Fruit fly (Drosophila melanogaster) whole organism, embryonic: ENCODE measurements around the gene CG8119.

Experiments
- Bgb ChIP-seq: fragments of 200-800 bp; sonication (Bioruptor generic); IDR thresholded peaks from 2 replicates; pipeline ENCODE4 v1.3.6; 2022; ENCODE audit warnings: missing biosample characterization, missing genetic modification characterization; ENCODE audit not compliant: partially characterized antibody
- BtbVII ChIP-seq: fragments of 200-800 bp; sonication (Bioruptor generic); optimal IDR thresholded peaks from 3 replicates; lab custom pipeline; 2017; ENCODE audit warnings: missing biosample characterization, mild to moderate bottlenecking, missing genetic modification characterization
- CG10147 ChIP-seq: fragments of 200-800 bp; sonication (Bioruptor generic); optimal IDR thresholded peaks from 2 replicates; lab custom pipeline; 2019; ENCODE audit warnings: missing biosample characterization, mild to moderate bottlenecking, missing genetic modification characterization, moderate library complexity
- CG10267 ChIP-seq: fragments of 200-800 bp; sonication (Bioruptor generic); optimal IDR thresholded peaks from 2 replicates; lab custom pipeline; 2018; ENCODE audit warnings: missing biosample characterization, mild to moderate bottlenecking, missing genetic modification characterization, moderate library complexity
- CG10366 ChIP-seq: fragments of 200-800 bp; sonication (Bioruptor generic); IDR thresholded peaks from 2 replicates; pipeline ENCODE4 v1.3.6; 2022; ENCODE audit warnings: missing biosample characterization, missing genetic modification characterization
- CG10462 ChIP-seq: fragments of 200-800 bp; sonication (Bioruptor generic); optimal IDR thresholded peaks from 2 replicates; lab custom pipeline; 2016; ENCODE audit warnings: missing biosample characterization, missing genetic modification characterization
- CG11456 ChIP-seq: fragments of 200-800 bp; sonication (Bioruptor generic); IDR thresholded peaks from 3 replicates; pipeline ENCODE4 v1.3.6; 2022; ENCODE audit warnings: missing biosample characterization, missing genetic modification characterization
- CG12219 ChIP-seq: fragments of 200-800 bp; sonication (Bioruptor generic); optimal IDR thresholded peaks from 3 replicates; lab custom pipeline; 2018; ENCODE audit warnings: missing biosample characterization, mild to moderate bottlenecking, missing genetic modification characterization
- CG12769 ChIP-seq: fragments of 200-800 bp; sonication (Bioruptor generic); optimal IDR thresholded peaks from 2 replicates; lab custom pipeline; 2019; ENCODE audit warnings: missing biosample characterization, mild to moderate bottlenecking, missing genetic modification characterization, moderate library complexity
- CG13123 ChIP-seq: fragments of 200-800 bp; sonication (Bioruptor generic); optimal IDR thresholded peaks from 2 replicates; lab custom pipeline; 2016; ENCODE audit warnings: missing biosample characterization, missing genetic modification characterization
- CG14441 ChIP-seq: fragments of 200-800 bp; sonication (Bioruptor generic); IDR thresholded peaks from 2 replicates; pipeline ENCODE4 v1.3.6; 2022; ENCODE audit warnings: missing biosample characterization, missing genetic modification characterization
- CG16863 ChIP-seq: fragments of 200-800 bp; sonication (Bioruptor generic); optimal IDR thresholded peaks from 3 replicates; lab custom pipeline; 2016; ENCODE audit warnings: missing biosample characterization, missing genetic modification characterization
- CG17361 ChIP-seq: fragments of 200-800 bp; sonication (Bioruptor generic); IDR thresholded peaks from 3 replicates; pipeline ENCODE4 v1.3.6; 2022; ENCODE audit warnings: missing biosample characterization, missing genetic modification characterization
- CG17802 ChIP-seq: fragments of 200-800 bp; sonication (Bioruptor generic); optimal IDR thresholded peaks from 2 replicates; lab custom pipeline; 2018; ENCODE audit warnings: missing biosample characterization, mild to moderate bottlenecking, missing genetic modification characterization, moderate library complexity
- CG17829 ChIP-seq: fragments of 200-800 bp; optimal IDR thresholded peaks from 2 replicates; lab custom pipeline; 2019; ENCODE audit warnings: missing biosample characterization, mild to moderate bottlenecking, missing genetic modification characterization, moderate library complexity
- CG18764 ChIP-seq: fragments of 200-800 bp; sonication (Bioruptor generic); optimal IDR thresholded peaks from 3 replicates; lab custom pipeline; 2016; ENCODE audit warnings: missing biosample characterization, missing genetic modification characterization
- CG31224 ChIP-seq: fragments of 200-800 bp; sonication (Bioruptor generic); IDR thresholded peaks from 2 replicates; pipeline ENCODE4 v1.3.6; 2022; ENCODE audit warnings: missing biosample characterization, missing genetic modification characterization
- CG3407 ChIP-seq: fragments of 200-800 bp; sonication (Bioruptor generic); optimal IDR thresholded peaks from 2 replicates; lab custom pipeline; 2018; ENCODE audit warnings: missing biosample characterization, mild to moderate bottlenecking, missing genetic modification characterization
- CG42726 ChIP-seq: fragments of 200-800 bp; sonication (Bioruptor generic); IDR thresholded peaks from 2 replicates; pipeline ENCODE4 v1.3.6; 2022; ENCODE audit warnings: missing biosample characterization, missing genetic modification characterization; ENCODE audit not compliant: partially characterized antibody
- CG5180 ChIP-seq: fragments of 200-800 bp; sonication (Bioruptor generic); optimal IDR thresholded peaks from 3 replicates; lab custom pipeline; 2017; ENCODE audit warnings: missing biosample characterization, missing genetic modification characterization, mild to moderate bottlenecking, moderate library complexity, missing genetic modification reagents
- CG7963 ChIP-seq: fragments of 200-800 bp; sonication (Bioruptor generic); IDR thresholded peaks from 3 replicates; pipeline ENCODE4 v1.3.6; 2022; ENCODE audit warnings: missing biosample characterization, missing genetic modification characterization; ENCODE audit not compliant: partially characterized antibody
- CG7987 ChIP-seq: fragments of 200-800 bp; sonication (Bioruptor generic); optimal IDR thresholded peaks from 2 replicates; lab custom pipeline; 2018; ENCODE audit warnings: missing biosample characterization, mild to moderate bottlenecking, missing genetic modification characterization, moderate library complexity
- CG8089 ChIP-seq: fragments of 200-800 bp; sonication (Bioruptor generic); optimal IDR thresholded peaks from 3 replicates; lab custom pipeline; 2016; ENCODE audit warnings: missing biosample characterization, missing genetic modification characterization
- CG8478 ChIP-seq: fragments of >200 bp; optimal IDR thresholded peaks from 2 replicates; lab custom pipeline; 2018
- CG9215 ChIP-seq: fragments of 200-800 bp; sonication (Bioruptor generic); IDR thresholded peaks from 2 replicates; pipeline ENCODE4 v1.3.6; 2022; ENCODE audit warnings: missing biosample characterization, missing genetic modification characterization
- CrebB ChIP-seq: fragments of 200-800 bp; sonication (Bioruptor generic); optimal IDR thresholded peaks from 3 replicates; lab custom pipeline; 2018; ENCODE audit warnings: missing biosample characterization, mild to moderate bottlenecking, missing genetic modification characterization
- Dip2 ChIP-seq: fragments of 200-800 bp; sonication (Bioruptor generic); IDR thresholded peaks from 2 replicates; pipeline ENCODE4 v1.3.6; 2022; ENCODE audit warnings: missing biosample characterization, missing genetic modification characterization
- Hr3 ChIP-seq: fragments of 200-800 bp; sonication (Bioruptor generic); optimal IDR thresholded peaks from 3 replicates; lab custom pipeline; 2016; ENCODE audit warnings: missing biosample characterization, missing genetic modification characterization
- Hsf ChIP-seq: fragments of 200-800 bp; sonication (Bioruptor generic); optimal IDR thresholded peaks from 3 replicates; lab custom pipeline; 2016; ENCODE audit warnings: missing biosample characterization, missing genetic modification characterization
- Lim3 ChIP-seq: fragments of 200-800 bp; sonication (Bioruptor generic); IDR thresholded peaks from 2 replicates; pipeline ENCODE4 v1.3.6; 2022; ENCODE audit warnings: missing biosample characterization, missing genetic modification characterization
- MESR4 ChIP-seq: fragments of 200-800 bp; sonication (Bioruptor generic); optimal IDR thresholded peaks from 2 replicates; lab custom pipeline; 2018; ENCODE audit warnings: missing biosample characterization, mild to moderate bottlenecking, missing genetic modification characterization, moderate library complexity
- NC2α ChIP-seq: fragments of 200-800 bp; sonication (Bioruptor generic); optimal IDR thresholded peaks from 2 replicates; lab custom pipeline; 2016; ENCODE audit warnings: missing biosample characterization, missing genetic modification characterization
- Nf-YA ChIP-seq: fragments of 200-800 bp; sonication (Bioruptor generic); IDR thresholded peaks from 2 replicates; pipeline ENCODE4 v1.3.6; 2022; ENCODE audit warnings: missing biosample characterization, missing genetic modification characterization
- Side ChIP-seq: fragments of 200-800 bp; sonication (Bioruptor generic); optimal IDR thresholded peaks from 2 replicates; lab custom pipeline; 2016; ENCODE audit warnings: missing biosample characterization, missing genetic modification characterization
- abd-A ChIP-seq: fragments of 200-800 bp; sonication (Bioruptor generic); optimal IDR thresholded peaks from 3 replicates; lab custom pipeline; 2019; ENCODE audit warnings: missing biosample characterization, mild to moderate bottlenecking, missing genetic modification characterization, moderate library complexity
- croc ChIP-seq: fragments of 200-800 bp; sonication (Bioruptor generic); conservative IDR thresholded peaks from 3 replicates; pipeline ENCODE4 v1.3.6; 2022; ENCODE audit warnings: missing biosample characterization, missing genetic modification characterization
- crol ChIP-seq: fragments of 200-800 bp; sonication (Bioruptor generic); IDR thresholded peaks from 2 replicates; pipeline ENCODE4 v1.3.6; 2022; ENCODE audit warnings: missing biosample characterization, missing genetic modification characterization
- danr ChIP-seq: fragments of 200-800 bp; sonication (Bioruptor generic); IDR thresholded peaks from 2 replicates; pipeline ENCODE4 v1.3.6; 2022; ENCODE audit warnings: missing biosample characterization, missing genetic modification characterization
- dmrt11E ChIP-seq: fragments of 200-800 bp; sonication (Bioruptor generic); optimal IDR thresholded peaks from 3 replicates; lab custom pipeline; 2018; ENCODE audit warnings: missing biosample characterization, mild to moderate bottlenecking, missing genetic modification characterization, moderate library complexity
- ftz-f1 ChIP-seq: fragments of 200-800 bp; sonication (Bioruptor generic); optimal IDR thresholded peaks from 2 replicates; lab custom pipeline; 2016; ENCODE audit warnings: missing biosample characterization, missing genetic modification characterization
- ind ChIP-seq: fragments of 200-800 bp; sonication (Bioruptor generic); optimal IDR thresholded peaks from 3 replicates; lab custom pipeline; 2016; ENCODE audit warnings: missing biosample characterization, missing genetic modification characterization
- knrl ChIP-seq: fragments of 200-800 bp; sonication (Bioruptor generic); IDR thresholded peaks from 3 replicates; pipeline ENCODE4 v1.3.6; 2022; ENCODE audit warnings: missing biosample characterization, missing genetic modification characterization; ENCODE audit not compliant: partially characterized antibody
- oc ChIP-seq: fragments of 200-800 bp; sonication (Bioruptor generic); optimal IDR thresholded peaks from 2 replicates; lab custom pipeline; 2018; ENCODE audit warnings: missing biosample characterization, mild to moderate bottlenecking, missing genetic modification characterization, moderate library complexity
- pb ChIP-seq: fragments of 200-800 bp; sonication (Bioruptor generic); optimal IDR thresholded peaks from 3 replicates; lab custom pipeline; 2016; ENCODE audit warnings: missing biosample characterization, missing genetic modification characterization
- ranshi ChIP-seq: fragments of 200-800 bp; sonication (Bioruptor generic); IDR thresholded peaks from 2 replicates; pipeline ENCODE4 v1.3.6; 2022; ENCODE audit warnings: missing biosample characterization, missing genetic modification characterization
- sim ChIP-seq: fragments of 200-800 bp; sonication (Bioruptor generic); IDR thresholded peaks from 2 replicates; pipeline ENCODE4 v1.3.6; 2022; ENCODE audit warnings: missing biosample characterization, missing genetic modification characterization
- slbo ChIP-seq: fragments of 200-800 bp; sonication (Bioruptor generic); IDR thresholded peaks from 2 replicates; pipeline ENCODE4 v1.3.6; 2022; ENCODE audit warnings: missing biosample characterization, missing genetic modification characterization
- sqz ChIP-seq: fragments of 200-800 bp; sonication (Bioruptor generic); optimal IDR thresholded peaks from 3 replicates; lab custom pipeline; 2018; ENCODE audit warnings: missing biosample characterization, mild to moderate bottlenecking, missing genetic modification characterization
- tgo ChIP-seq: fragments of 200-800 bp; sonication (Bioruptor generic); IDR thresholded peaks from 3 replicates; pipeline ENCODE4 v1.3.6; 2022; ENCODE audit warnings: missing biosample characterization, missing genetic modification characterization
- unpg ChIP-seq: fragments of 200-800 bp; sonication (Bioruptor generic); optimal IDR thresholded peaks from 3 replicates; lab custom pipeline; 2018; ENCODE audit warnings: missing biosample characterization, mild to moderate bottlenecking, missing genetic modification characterization, moderate library complexity
- zf30C ChIP-seq: fragments of 200-800 bp; sonication (Bioruptor generic); optimal IDR thresholded peaks from 3 replicates; lab custom pipeline; 2018; ENCODE audit warnings: missing biosample characterization, mild to moderate bottlenecking, missing genetic modification characterization

Gene CG8119

DNA sequence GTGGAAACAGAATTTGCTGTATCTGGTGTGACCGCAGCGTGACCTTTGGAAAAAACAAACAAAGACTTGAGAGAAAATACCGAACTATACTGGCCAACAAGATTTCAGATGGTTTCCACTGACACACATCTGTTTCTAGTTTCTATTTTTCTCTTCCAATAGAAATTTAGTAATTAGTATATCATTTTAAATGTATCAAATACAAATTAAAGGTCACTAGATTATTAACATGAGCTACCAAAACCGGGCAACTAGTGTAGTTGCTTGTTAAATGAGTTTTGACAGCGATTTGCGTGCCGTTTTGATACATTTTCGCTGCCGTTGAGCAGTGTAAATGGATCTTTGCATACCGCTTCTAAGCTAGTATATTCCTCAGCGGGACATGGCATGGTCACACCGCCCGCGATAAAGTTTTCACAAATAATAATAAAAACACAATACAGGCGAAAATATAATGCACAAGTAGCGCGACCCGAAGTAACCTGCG is 41.4 kb downstream of the CG8119 start, which contains the start of the genes Pis and Hap40 (continued):
- TF ChIP-seq ranshi (0 out of 2 replicates have a peak, but pooled peaks have one; percentile 65), crol (GFP tag; lab: Robert Waterston, UW) (no peak), CG7987 (GFP tag; lab: Kevin White, UChicago) (no peak), CG10462 (GFP tag; lab: Kevin White, UChicago) (peak; percentile 27), unpg (GFP tag; lab: Kevin White, UChicago) (peak; percentile 72), croc (GFP tag; lab: Robert Waterston, UW) (peak; percentile 70; the same call in 2 of the 3 replicates), Side (GFP tag; lab: Kevin White, UChicago) (no peak), sqz (GFP tag; lab: Kevin White, UChicago) (no peak), Bgb (GFP tag; lab: Robert Waterston, UW) (no peak), Dip2 (no peak), dmrt11E (tag; lab: Kevin White, UChicago) (peak; percentile 76), slbo (GFP tag; lab: Robert Waterston, UW) (peak; percentile 82), MESR4 (GFP tag; lab: Kevin White, UChicago) (no peak), abd-A (tag; lab: Kevin White, UChicago) (no peak), CG10366 (GFP tag; lab: Robert Waterston, UW) (peak; percentile 62; the same call in 1 of the 2 replicates), CG10267 (tag; lab: Kevin White, UChicago) (peak; percentile 69), CG10147 (GFP tag; lab: Kevin White, UChicago) (peak; percentile 66), oc (tag; lab: Kevin White, UChicago) (no peak), Hsf (peak; percentile 77), CG3407 (no peak), sim (GFP tag; lab: Robert Waterston, UW) (no peak), CG7963 (GFP tag; lab: Robert Waterston, UW) (no peak), danr (GFP tag; lab: Robert Waterston, UW) (0 out of 2 replicates have a peak, but pooled peaks have one; percentile 35), CG16863 (GFP tag; lab: Kevin White, UChicago) (no peak), zf30C (GFP tag; lab: Kevin White, UChicago) (peak; percentile 0), ind (GFP tag; lab: Kevin White, UChicago) (peak; percentile 80), NC2α (no peak), CG12219 (GFP tag; lab: Kevin White, UChicago) (peak; percentile 43), CG17829 (tag; lab: Kevin White, UChicago) (peak; percentile 80), Nf-YA (no peak), CG12769 (tag; lab: Kevin White, UChicago) (peak; percentile 61), CG14441 (GFP tag; lab: Robert Waterston, UW) (peak; percentile 74), Lim3 (GFP tag; lab: Robert Waterston, UW) (no peak), tgo (GFP tag; lab: Robert Waterston, UW) (peak; percentile 78), CG8478 (lab: Kevin White, UChicago) (no peak), pb (GFP tag; lab: Kevin White, UChicago) (no peak), ftz-f1 (peak; percentile 67), BtbVII (no peak), CG13123 (GFP tag; lab: Kevin White, UChicago) (peak; percentile 22), CG18764 (GFP tag; lab: Kevin White, UChicago) (peak; percentile 43), CG8089 (GFP tag; lab: Kevin White, UChicago) (no peak), CG11456 (peak; percentile 71; the same call in 2 of the 3 replicates), CG17802 (tag; lab: Kevin White, UChicago) (peak; percentile 77), CG9215 (GFP tag; lab: Robert Waterston, UW) (peak; percentile 82), Hr3 (GFP tag; lab: Kevin White, UChicago) (peak; percentile 72), knrl (GFP tag; lab: Robert Waterston, UW) (no peak), CG5180 (no peak), CG17361 (peak; percentile 88), CG31224 (peak; percentile 58), CrebB (tag; lab: Kevin White, UChicago) (no peak), CG42726 (GFP tag; lab: Robert Waterston, UW) (no peak)
